Worm (Caenorhabditis elegans) whole organism, young adult: ENCODE results near the gene cept-1.

ENCODE experiments used
- C06A6.2 ChIP-seq: fragments of 200-800 bp; sonication (Bioruptor generic); conservative IDR thresholded peaks from 2 replicates; pipeline ENCODE4 v1.3.6; 2022; ENCODE audit warnings: missing genetic modification characterization, missing compliant biosample characterization
- D2030.7 ChIP-seq: fragments of 200-800 bp; sonication (Bioruptor generic); IDR thresholded peaks from 2 replicates; pipeline ENCODE4 v1.3.6; 2022; ENCODE audit warnings: missing genetic modification reagents, missing genetic modification characterization, missing compliant biosample characterization
- F22D6.2 ChIP-seq: sonication (generic microtip); optimal IDR thresholded peaks from 2 replicates; lab custom pipeline; 2016; ENCODE audit warnings: mild to moderate bottlenecking, missing genetic modification characterization, missing compliant biosample characterization
- F23B12.7 ChIP-seq: sonication (generic microtip); optimal IDR thresholded peaks from 2 replicates; lab custom pipeline; 2017; ENCODE audit warnings: missing genetic modification characterization, mild to moderate bottlenecking, missing compliant biosample characterization, antibody characterized with exemption, moderate library complexity; ENCODE audit not compliant: insufficient read depth
- F33H1.4 ChIP-seq: fragments of 200-800 bp; sonication (Bioruptor generic); IDR thresholded peaks from 2 replicates; pipeline ENCODE4 v1.3.6; 2022; ENCODE audit warnings: missing genetic modification reagents, missing genetic modification characterization, missing compliant biosample characterization
- F49E8.2 ChIP-seq: sonication (generic microtip); optimal IDR thresholded peaks from 3 replicates; lab custom pipeline; 2017; ENCODE audit warnings: missing genetic modification characterization, mild to moderate bottlenecking, missing compliant biosample characterization, antibody characterized with exemption, moderate library complexity; ENCODE audit not compliant: insufficient read depth
- F57C9.4 ChIP-seq: sonication (generic microtip); optimal IDR thresholded peaks from 2 replicates; lab custom pipeline; 2017; ENCODE audit warnings: mild to moderate bottlenecking, missing genetic modification characterization, missing compliant biosample characterization
- T07F8.4 ChIP-seq: sonication (generic microtip); optimal IDR thresholded peaks from 2 replicates; lab custom pipeline; 2016; ENCODE audit warnings: mild to moderate bottlenecking, missing genetic modification characterization, moderate library complexity, missing compliant biosample characterization
- ceh-79 ChIP-seq: sonication (generic microtip); optimal IDR thresholded peaks from 2 replicates; lab custom pipeline; 2017; ENCODE audit warnings: mild to moderate bottlenecking, missing genetic modification characterization, missing compliant biosample characterization
- chd-7 ChIP-seq: sonication (generic microtip); optimal IDR thresholded peaks from 2 replicates; lab custom pipeline; 2016; ENCODE audit warnings: mild to moderate bottlenecking, missing genetic modification characterization, moderate library complexity, missing compliant biosample characterization
- die-1 ChIP-seq: sonication (generic microtip); optimal IDR thresholded peaks from 2 replicates; lab custom pipeline; 2016; ENCODE audit warnings: missing genotype, mild to moderate bottlenecking, missing genetic modification characterization, missing compliant biosample characterization
- efl-1 ChIP-seq: fragments of 150-350 bp; optimal IDR thresholded peaks from 2 replicates; lab custom pipeline; 2014; ENCODE audit warnings: missing biosample characterization, missing genetic modification reagents, missing genetic modification characterization
- gei-17 ChIP-seq: fragments of 200-800 bp; sonication (Bioruptor generic); optimal IDR thresholded peaks from 2 replicates; lab custom pipeline; 2018; ENCODE audit warnings: mild to moderate bottlenecking, missing genetic modification characterization, missing compliant biosample characterization
- him-1 ChIP-seq: sonication (generic microtip); optimal IDR thresholded peaks from 2 replicates; lab custom pipeline; 2016; ENCODE audit warnings: missing genotype, missing genetic modification reagents, missing genetic modification characterization, missing compliant biosample characterization
- hsf-1 ChIP-seq: fragments of 200-800 bp; sonication (Bioruptor generic); IDR thresholded peaks from 2 replicates; pipeline ENCODE4 v1.3.6; 2022; ENCODE audit warnings: missing genetic modification reagents, missing genetic modification characterization, missing compliant biosample characterization
- lin-26 ChIP-seq: fragments of 200-800 bp; sonication (Bioruptor generic); IDR thresholded peaks from 2 replicates; pipeline ENCODE4 v1.3.6; 2022; ENCODE audit warnings: missing genetic modification reagents, missing genetic modification characterization, missing compliant biosample characterization
- lin-35 ChIP-seq, 3 experiments: fragments of 150-350 bp in 2 of 3; sonication (generic microtip) in 1 of 3; optimal IDR thresholded peaks; 2 replicates each; lab custom pipeline; 2014 to 2018; ENCODE audit warnings: missing biosample characterization in 3 of 3, missing genetic modification characterization in 3 of 3, missing genetic modification reagents in 3 of 3
- madf-10 ChIP-seq: sonication (generic microtip); optimal IDR thresholded peaks from 2 replicates; lab custom pipeline; 2016; ENCODE audit warnings: mild to moderate bottlenecking, missing genetic modification characterization, missing compliant biosample characterization
- madf-6 ChIP-seq: fragments of 200-800 bp; sonication (Bioruptor generic); IDR thresholded peaks from 2 replicates; pipeline ENCODE4 v1.3.6; 2022; ENCODE audit warnings: missing genetic modification reagents, missing genetic modification characterization, missing compliant biosample characterization
- mel-28 ChIP-seq: sonication (generic microtip); optimal IDR thresholded peaks from 2 replicates; lab custom pipeline; 2016; ENCODE audit warnings: borderline replicate concordance, mild to moderate bottlenecking, missing genetic modification characterization, missing compliant biosample characterization
- mes-4 ChIP-seq: sonication (generic microtip); optimal IDR thresholded peaks from 2 replicates; lab custom pipeline; 2016; ENCODE audit warnings: missing genotype, missing genetic modification characterization, missing compliant biosample characterization
- mxl-1 ChIP-seq: sonication (generic microtip); optimal IDR thresholded peaks from 2 replicates; lab custom pipeline; 2016; ENCODE audit warnings: missing genetic modification characterization, missing compliant biosample characterization
- nfya-2 ChIP-seq: fragments of 200-800 bp; sonication (Bioruptor generic); IDR thresholded peaks from 2 replicates; pipeline ENCODE4 v1.3.6; 2022; ENCODE audit warnings: missing genetic modification reagents, missing genetic modification characterization, missing compliant biosample characterization
- nhr-80 ChIP-seq: sonication (generic microtip); optimal IDR thresholded peaks from 2 replicates; lab custom pipeline; 2016; ENCODE audit warnings: missing genetic modification characterization, missing compliant biosample characterization
- pbrm-1 ChIP-seq: fragments of 200-800 bp; sonication (Bioruptor generic); IDR thresholded peaks from 2 replicates; pipeline ENCODE4 v1.3.6; 2022; ENCODE audit warnings: missing genetic modification reagents, missing genetic modification characterization, missing compliant biosample characterization
- pha-4 ChIP-seq: fragments of 150-350 bp; sonication (generic microtip); optimal IDR thresholded peaks from 2 replicates; lab custom pipeline; 2014; ENCODE audit warnings: missing biosample characterization, missing genetic modification reagents, missing genetic modification characterization
- rcor-1 ChIP-seq: fragments of 200-800 bp; sonication (Bioruptor generic); IDR thresholded peaks from 2 replicates; pipeline ENCODE4 v1.3.6; 2022; ENCODE audit warnings: missing genetic modification reagents, missing genetic modification characterization, missing compliant biosample characterization
- snpc-3.4 ChIP-seq: sonication (generic microtip); optimal IDR thresholded peaks from 2 replicates; lab custom pipeline; 2017; ENCODE audit warnings: missing genetic modification characterization, mild to moderate bottlenecking, missing compliant biosample characterization, antibody characterized with exemption, moderate library complexity, missing genotype, missing genetic modification reagents
- somi-1 ChIP-seq: fragments of 200-800 bp; sonication (Bioruptor generic); optimal IDR thresholded peaks from 2 replicates; lab custom pipeline; 2018; ENCODE audit warnings: mild to moderate bottlenecking, missing genetic modification characterization, missing compliant biosample characterization
- xnd-1 ChIP-seq: sonication (generic microtip); optimal IDR thresholded peaks from 2 replicates; lab custom pipeline; 2016; ENCODE audit warnings: missing genotype, missing genetic modification reagents, missing genetic modification characterization, missing compliant biosample characterization
- zfh-2 ChIP-seq: fragments of 200-800 bp; sonication (Bioruptor generic); conservative IDR thresholded peaks from 2 replicates; pipeline ENCODE4 v1.3.6; 2022; ENCODE audit warnings: missing genetic modification reagents, missing genetic modification characterization, missing compliant biosample characterization
- ztf-18 ChIP-seq: sonication (generic microtip); optimal IDR thresholded peaks from 2 replicates; lab custom pipeline; 2016; ENCODE audit warnings: missing genotype, mild to moderate bottlenecking, missing genetic modification characterization, missing compliant biosample characterization
- ztf-25 ChIP-seq: fragments of 200-800 bp; sonication (Bioruptor generic); IDR thresholded peaks from 2 replicates; pipeline ENCODE4 v1.3.6; 2022; ENCODE audit warnings: missing genetic modification reagents, missing genetic modification characterization, missing compliant biosample characterization
- ztf-3 ChIP-seq: fragments of 200-800 bp; sonication (Bioruptor generic); optimal IDR thresholded peaks from 2 replicates; lab custom pipeline; 2018; ENCODE audit warnings: mild to moderate bottlenecking, missing genetic modification characterization, missing compliant biosample characterization

Gene cept-1

DNA sequence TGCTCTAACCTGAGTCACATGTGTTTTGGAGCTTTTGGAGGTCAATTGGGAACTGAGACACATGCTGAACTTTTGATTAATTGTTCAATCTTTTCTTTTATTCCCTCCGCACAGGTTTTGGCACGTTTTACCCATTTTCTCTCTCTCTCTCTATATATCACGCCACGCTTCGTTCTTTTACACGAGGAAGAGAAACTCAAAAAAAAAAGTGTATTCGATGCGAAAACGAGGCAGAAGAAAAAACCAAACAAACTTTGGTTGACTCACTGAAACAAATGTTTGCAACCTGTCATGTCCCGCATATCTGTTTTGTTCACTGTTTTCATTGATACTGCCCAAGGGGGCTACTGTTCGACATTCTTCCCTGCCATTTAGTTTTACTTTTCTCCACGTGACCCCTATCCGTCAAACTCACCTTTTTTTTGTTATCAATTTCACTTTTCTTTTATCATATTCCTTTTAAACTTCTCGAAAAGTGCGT lies 543 bp upstream of the cept-1 start (continued):
- TF ChIP-seq F49E8.2 (tag; lab: Kevin White, UChicago) (no peak), pbrm-1 (GFP tag; lab: Robert Waterston, UW) (no peak), chd-7 (tag; lab: Kevin White, UChicago) (no peak), somi-1 (GFP tag; lab: Kevin White, UChicago) (peak; percentile 78), madf-6 (no peak), nfya-2 (GFP tag; lab: Robert Waterston, UW) (no peak), rcor-1 (GFP tag; lab: Robert Waterston, UW) (no peak), madf-10 (no peak), C06A6.2 (no peak), lin-26 (GFP tag; lab: Robert Waterston, UW) (no peak)

DNA sequence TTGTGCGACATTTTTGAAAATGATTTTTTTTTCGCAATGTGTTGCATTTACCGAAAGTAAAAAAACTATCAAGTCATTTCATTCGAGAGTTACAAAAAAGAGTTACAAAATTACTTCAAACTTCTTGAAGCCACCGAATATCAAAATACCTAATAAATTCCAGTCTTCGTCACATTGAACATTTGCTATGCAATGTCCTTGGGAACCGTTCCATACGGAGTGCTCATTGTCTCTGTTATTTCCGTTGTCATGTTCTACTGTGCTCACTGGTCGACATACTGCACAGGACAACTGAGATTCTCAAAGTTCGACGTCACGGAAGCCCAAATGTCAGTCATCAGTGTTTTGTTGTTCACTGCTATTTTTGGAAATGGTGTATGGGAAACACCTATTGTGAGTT lies 2.1 kb downstream of the cept-1 start:
- TF ChIP-seq F23B12.7 (tag; lab: Kevin White, UChicago) (no peak), madf-6 (0 out of 2 replicates have a peak, but pooled peaks have one; percentile 15)
- TF ChIP-seq, all 124 proteins: peak for 1

DNA sequence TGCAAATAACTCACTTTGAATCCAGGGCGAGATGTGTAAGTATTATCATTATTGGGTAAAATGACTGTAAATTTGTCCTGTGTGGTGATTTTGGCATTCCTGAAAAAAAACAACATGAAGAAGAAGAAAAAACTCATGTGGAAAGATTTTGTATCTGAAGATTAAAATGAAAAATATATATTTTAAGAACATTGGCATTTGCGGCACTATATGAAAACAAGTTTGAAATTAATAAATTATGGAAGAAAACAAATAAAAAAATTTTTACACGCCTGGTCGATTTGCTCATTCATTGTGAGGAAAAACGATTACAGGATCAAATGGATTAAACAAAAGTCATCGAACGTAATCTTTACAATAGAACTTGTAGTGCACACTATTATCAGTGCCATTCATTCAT lies 7.8 kb downstream of the cept-1 start, which contains the start of gene ilc-17.1:
TSS of gene ilc-17.1 (minus strand) at position 101 of the 400 bp plus-strand sequence.
- TF ChIP-seq gei-17 (GFP tag; lab: Kevin White, UChicago) (no peak), ceh-79 (no peak), F33H1.4 (GFP tag; lab: Robert Waterston, UW) (no peak), efl-1 (GFP tag; lab: Kevin White, UChicago) (no peak), D2030.7 (GFP tag; lab: Robert Waterston, UW) (no peak)

DNA sequence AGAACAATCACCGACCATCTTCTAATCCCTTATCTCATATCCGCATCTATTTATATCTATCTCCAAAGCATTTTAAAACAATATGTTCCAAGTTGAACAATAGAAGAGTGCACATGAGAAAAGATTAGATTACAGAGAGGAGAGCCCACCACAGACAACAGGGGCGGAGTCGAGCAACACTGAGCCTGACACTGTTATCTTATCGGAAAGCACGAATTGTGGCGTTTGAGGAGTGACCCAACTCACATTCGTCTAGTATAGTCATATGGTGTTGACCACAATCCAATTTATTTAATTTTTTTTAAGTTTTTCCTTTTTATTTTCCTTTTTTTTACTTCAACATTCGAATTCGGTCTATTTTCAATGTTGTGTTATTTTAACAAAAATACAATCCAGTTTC lies 18.8 kb downstream of the cept-1 start:
- peak; percentile 53 for TF ChIP-seq nhr-80 (tag; lab: Kevin White, UChicago)
- no peak for TF ChIP-seq ceh-79

DNA sequence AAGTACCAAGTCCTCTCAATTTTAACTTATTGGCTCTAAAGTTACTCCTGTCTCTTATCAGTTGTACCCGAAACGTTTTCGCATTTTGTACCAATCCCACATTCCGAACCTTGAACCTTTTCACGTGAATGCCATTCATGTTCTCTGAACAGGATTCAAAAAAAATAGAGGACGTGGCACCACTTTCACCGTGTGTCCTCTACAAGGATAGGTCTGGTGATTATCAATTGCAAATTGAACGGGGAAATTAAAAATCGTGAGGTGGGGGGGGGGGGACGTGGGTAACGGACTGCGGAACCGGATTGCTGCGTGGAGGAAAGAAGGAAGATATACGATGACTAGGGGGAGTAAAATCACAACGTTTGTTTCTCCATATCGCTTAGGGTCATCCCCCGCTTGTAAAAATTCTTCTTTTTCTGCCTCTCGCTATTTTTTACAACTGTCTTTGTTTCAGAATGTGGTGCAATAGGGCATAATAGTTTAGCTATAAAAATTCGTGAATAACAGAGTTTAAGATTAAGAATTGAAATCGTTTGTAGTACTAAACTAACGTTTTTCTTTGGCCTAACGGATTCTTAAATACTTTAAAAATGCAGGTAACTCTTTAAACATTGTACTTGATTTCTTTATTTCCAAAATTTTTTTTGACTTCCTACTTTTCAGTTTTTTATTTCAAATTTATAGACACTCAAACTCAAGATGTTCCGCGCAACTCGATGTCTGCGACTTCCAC lies 20.0 kb downstream of the cept-1 start, which contains the start of gene alh-13:
TSS of gene alh-13 (plus strand) at position 683 of the 733 bp plus-strand sequence.
- no peak for TF ChIP-seq D2030.7 (GFP tag; lab: Robert Waterston, UW)

DNA sequence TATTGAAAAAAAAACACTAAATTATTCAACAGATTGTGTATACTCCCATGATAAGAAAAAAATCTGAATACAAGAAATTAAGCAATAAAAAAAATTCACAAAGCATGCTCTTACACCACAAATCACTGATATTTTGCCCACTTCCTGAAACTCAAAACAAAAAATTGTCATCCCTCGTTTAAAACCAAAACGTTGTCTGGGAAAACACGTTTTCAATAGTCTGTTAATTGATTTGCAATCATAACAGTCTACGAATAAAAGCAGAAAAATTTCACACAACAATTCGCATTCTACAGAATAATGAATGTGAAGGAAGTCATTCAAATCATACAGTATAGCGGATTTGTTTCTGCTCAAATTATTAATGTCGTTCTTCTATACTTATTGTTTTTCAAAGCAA lies 25.7 kb downstream of the cept-1 start, which contains the start of gene str-124:
TSS of gene str-124 (plus strand) at position 301 of the 400 bp plus-strand sequence.
- TF ChIP-seq F49E8.2 (tag; lab: Kevin White, UChicago): no peak
- no peak for TF ChIP-seq die-1 (tag; lab: Kevin White, UChicago)

DNA sequence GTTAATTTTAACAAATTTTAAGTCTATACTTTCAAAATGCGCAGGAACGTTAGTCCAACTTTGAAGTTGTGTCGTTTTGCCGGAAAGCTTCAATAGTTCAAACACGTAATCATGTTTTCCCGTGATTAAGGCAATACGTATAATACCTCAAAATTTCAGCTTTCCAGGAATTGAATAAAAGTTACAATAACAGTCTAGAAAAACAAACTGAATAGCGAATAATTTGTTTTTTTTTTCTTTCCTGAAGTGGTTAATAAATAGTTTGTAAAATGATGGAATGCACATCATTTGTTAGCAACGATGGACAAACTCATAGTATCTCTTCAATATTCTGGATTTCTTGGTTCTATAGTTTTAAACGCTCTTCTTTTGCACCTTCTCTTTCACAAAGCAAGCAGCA lies 28.2 kb downstream of the cept-1 start, which contains the start of gene str-123:
TSS of gene str-123 (plus strand) at position 301 of the 400 bp plus-strand sequence.
- TF ChIP-seq gei-17 (GFP tag; lab: Kevin White, UChicago): no peak
- no peak for TF ChIP-seq ztf-3 (GFP tag; lab: Kevin White, UChicago)
- TF ChIP-seq ztf-25: no peak

DNA sequence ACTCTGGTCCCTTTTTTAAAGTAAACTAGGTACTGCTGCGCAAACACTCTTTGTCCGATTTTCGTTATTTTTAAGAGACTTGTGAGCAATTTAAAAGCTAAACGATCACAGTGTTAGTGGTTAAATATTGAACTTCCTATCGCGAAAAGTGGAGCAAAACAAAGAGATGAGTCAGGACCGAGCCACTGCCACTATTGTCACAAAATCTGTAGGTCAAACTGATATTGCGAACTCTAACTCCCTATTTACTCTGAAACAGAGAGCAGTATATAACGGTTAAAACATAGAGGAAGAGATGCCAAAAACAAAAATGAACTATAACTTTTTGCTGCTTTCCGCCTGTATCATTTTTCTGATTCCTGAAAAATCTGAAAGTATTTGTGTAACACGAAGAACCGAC lies 30.7 kb downstream of the cept-1 start, which contains the start of gene abf-5:
TSS of gene abf-5 (plus strand) at position 301 of the 400 bp plus-strand sequence.
- TF ChIP-seq him-1 (tag; lab: Kevin White, UChicago) (no peak), hsf-1 (GFP tag; lab: Robert Waterston, UW) (no peak), mel-28 (tag; lab: Kevin White, UChicago) (no peak), lin-35 (GFP tag; optimal IDR thresholded peaks at IDR 0.05; lab: Kevin White, UChicago) (no peak), chd-7 (tag; lab: Kevin White, UChicago) (no peak), F22D6.2 (tag; lab: Kevin White, UChicago) (no peak), mes-4 (no peak), F57C9.4 (tag; lab: Kevin White, UChicago) (no peak), mxl-1 (no peak), T07F8.4 (tag; lab: Kevin White, UChicago) (no peak), pha-4 (tag; lab: Kevin White, UChicago) (no peak), zfh-2 (no peak), snpc-3.4 (tag; lab: Kevin White, UChicago) (no peak), ztf-18 (tag; lab: Kevin White, UChicago) (no peak), xnd-1 (tag; lab: Kevin White, UChicago) (no peak)
